Worm (Caenorhabditis elegans) whole organism, L4 larva: ENCODE measurements around the gene T27E4.5.

Source experiments
- hif-1 ChIP-seq, 2 experiments: sonication (generic microtip); optimal IDR thresholded peaks; 2 replicates each; lab custom pipeline; 2016 to 2017; ENCODE audit warnings: missing compliant biosample characterization in 2 of 2, missing genetic modification characterization in 2 of 2, missing genetic modification reagents in 2 of 2, missing genotype in 2 of 2, mild to moderate bottlenecking in 1 of 2
- lin-13 ChIP-seq: fragments of 150-350 bp; optimal IDR thresholded peaks from 2 replicates; lab custom pipeline; 2014; ENCODE audit warnings: missing biosample characterization, missing genetic modification reagents, missing genetic modification characterization
- nhr-25 ChIP-seq: sonication (generic microtip); optimal IDR thresholded peaks from 2 replicates; lab custom pipeline; 2017; ENCODE audit warnings: missing genetic modification characterization, mild to moderate bottlenecking, missing compliant biosample characterization, antibody characterized with exemption, moderate library complexity, borderline replicate concordance; ENCODE audit not compliant: insufficient read depth
- nhr-28 ChIP-seq: fragments of 150-350 bp; optimal IDR thresholded peaks from 2 replicates; lab custom pipeline; 2014; ENCODE audit warnings: missing biosample characterization, missing genetic modification characterization
- pha-4 ChIP-seq, 2 experiments: fragments of 150-350 bp in 1 of 2; fragments of 200-800 bp in 1 of 2; sonication (Bioruptor generic) in 1 of 2; IDR thresholded peaks in 1 of 2; optimal IDR thresholded peaks in 1 of 2; 2 replicates each; pipeline versions ENCODE4 v1.3.6 to Lab custom; 2014 to 2022; ENCODE audit warnings: missing genetic modification characterization in 2 of 2, missing genetic modification reagents in 2 of 2, missing biosample characterization in 1 of 2, missing compliant biosample characterization in 1 of 2
- unc-62 ChIP-seq, 3 experiments: fragments of 150-350 bp in 1 of 3; sonication (generic microtip); optimal IDR thresholded peaks in 2 of 3; peaks in 1 of 3; 1 replicate in 1 of 3; 2 replicates in 2 of 3; lab custom pipeline; 2014 to 2017; ENCODE audit warnings: missing biosample characterization in 3 of 3, missing genetic modification characterization in 3 of 3, missing genetic modification reagents in 3 of 3, missing genotype in 1 of 3
- zag-1 ChIP-seq: fragments of 150-350 bp; optimal IDR thresholded peaks from 2 replicates; lab custom pipeline; 2014; ENCODE audit warnings: missing biosample characterization, missing genetic modification characterization

- TF ChIP-seq unc-62 (GFP tag; optimal IDR thresholded peaks at IDR 0.05 in 1 of 2; lab: Kevin White, UChicago) (no peak), unc-62 (tag; optimal IDR thresholded peaks at IDR 0.05; lab: Kevin White, UChicago) (no peak), hif-1 (tag; optimal IDR thresholded peaks at IDR 0.05; lab: Kevin White, UChicago) (no peak), zag-1 (tag; lab: Kevin White, UChicago) (no peak), nhr-25 (tag; lab: Kevin White, UChicago) (no peak), pha-4 (GFP tag; IDR thresholded peaks at IDR 0.05; lab: Robert Waterston, UW) (no peak), pha-4 (tag; optimal IDR thresholded peaks at IDR 0.05; lab: Kevin White, UChicago) (no peak), nhr-28 (no peak), lin-13 (GFP tag; lab: Kevin White, UChicago) (no peak)
These were observed 28.6 kb downstream of the T27E4.5 start, which contains the start of gene cyp-33B1 for ce11 chrV:9041030-9041429.
